Fruit fly (Drosophila melanogaster): ENCODE data around the gene PIG-Wa.

PIG-Wa gene

dm6 chr2L:2415109-2415508 lies 32.1 kb downstream of the PIG-Wa start, which contains the start of gene CG18641 (continued):
- 0 out of 2 replicates have a peak, but pooled peaks have one; percentile 16 for TF ChIP-seq unc-4 (GFP tag; IDR thresholded peaks at IDR 0.05; ENCODE audit: partially characterized antibody)
- no peak for TF ChIP-seq CTCF (GFP tag; optimal IDR thresholded peaks at IDR 0.05)

dm6 chr2L:2416620-2417019 lies 33.6 kb downstream of the PIG-Wa start, which contains the start of gene CG31948:
CG31948 (minus strand) TSS chr2L:2416720.
- no peak for TF ChIP-seq nmo (GFP tag; optimal IDR thresholded peaks at IDR 0.05)
- no peak for TF ChIP-seq CG32772 (GFP tag; IDR thresholded peaks at IDR 0.05)
- no peak for TF ChIP-seq CG2120 (GFP tag; optimal IDR thresholded peaks at IDR 0.05)

- TF ChIP-seq dpn (GFP tag; optimal IDR thresholded peaks at IDR 0.05), result no peak
Measured at dm6 chr2L:2417865-2418264, 34.9 kb downstream of the PIG-Wa start, which contains the start of gene CG34448. CG34448 (minus strand) TSS chr2L:2417965.

- TF ChIP-seq CG2712 (tag; optimal IDR thresholded peaks at IDR 0.05) (no peak), Blimp-1 (GFP tag; optimal IDR thresholded peaks at IDR 0.05) (peak; percentile 8), stwl (tag; optimal IDR thresholded peaks at IDR 0.05) (no peak), Kr (GFP tag; optimal IDR thresholded peaks at IDR 0.05) (no peak), CG8359 (GFP tag; optimal IDR thresholded peaks at IDR 0.05; ENCODE audit: borderline replicate concordance) (no peak)
Measured at dm6 chr2L:2419913-2420312, 36.9 kb downstream of the PIG-Wa start, which contains the start of gene CG34447. CG34447 (minus strand) TSS chr2L:2420013.

dm6 chr2L:2420490-2420889 lies 37.5 kb downstream of the PIG-Wa start, which contains the start of gene CG9886:
CG9886 (plus strand) TSS chr2L:2420830.
- TF ChIP-seq Rfx (GFP tag; IDR thresholded peaks at IDR 0.05) (peak; percentile 61), nmo (GFP tag; optimal IDR thresholded peaks at IDR 0.05) (peak; percentile 84), CG11247 (GFP tag; IDR thresholded peaks at IDR 0.05) (0 out of 2 replicates have a peak, but pooled peaks have one; percentile 15), tio (GFP tag; optimal IDR thresholded peaks at IDR 0.05) (peak; percentile 21), pfk (GFP tag; optimal IDR thresholded peaks at IDR 0.05) (no peak), CG32532 (GFP tag; IDR thresholded peaks at IDR 0.05) (peak; percentile 70), Spps (tag; optimal IDR thresholded peaks at IDR 0.05) (peak; percentile 39), CG17361 (GFP tag; IDR thresholded peaks at IDR 0.05) (peak; percentile 82), NK7.1 (GFP tag; optimal IDR thresholded peaks at IDR 0.05) (no peak), Nf-YB (GFP tag; optimal IDR thresholded peaks at IDR 0.05) (peak; percentile 49), NC2α (GFP tag; optimal IDR thresholded peaks at IDR 0.05) (peak; percentile 3), prd (optimal IDR thresholded peaks at IDR 0.05) (no peak), prd (GFP tag; IDR thresholded peaks at IDR 0.05) (peak; percentile 69), peb (GFP tag; IDR thresholded peaks at IDR 0.05) (no peak), Optix (GFP tag; IDR thresholded peaks at IDR 0.05) (no peak), eve (GFP tag; optimal IDR thresholded peaks at IDR 0.05) (no peak), CG33213 (GFP tag; optimal IDR thresholded peaks at IDR 0.05) (no peak), CG2875 (GFP tag; optimal IDR thresholded peaks at IDR 0.05) (peak; percentile 42), Dad (GFP tag; optimal IDR thresholded peaks at IDR 0.05) (no peak), gfzf (GFP tag; optimal IDR thresholded peaks at IDR 0.05) (peak; percentile 60), Sry-β (GFP tag; optimal IDR thresholded peaks at IDR 0.05) (no peak), CG9727 (GFP tag; optimal IDR thresholded peaks at IDR 0.05) (peak; percentile 66), CG11696 (GFP tag; IDR thresholded peaks at IDR 0.05) (peak; percentile 24; the same call in 1 of the 2 replicates), CG31365 (tag; optimal IDR thresholded peaks at IDR 0.05) (no peak), HLHmδ (GFP tag; optimal IDR thresholded peaks at IDR 0.05) (no peak), lmd (GFP tag; IDR thresholded peaks at IDR 0.05) (peak; percentile 32; the same call in 1 of the 2 replicates), CG1233 (GFP tag; optimal IDR thresholded peaks at IDR 0.05) (peak; percentile 27), D (optimal IDR thresholded peaks at IDR 0.05) (no peak), D (GFP tag; optimal IDR thresholded peaks at IDR 0.05) (peak; percentile 14), Bteb2 (GFP tag; optimal IDR thresholded peaks at IDR 0.05) (peak; percentile 34), CG18619 (GFP tag; optimal IDR thresholded peaks at IDR 0.05) (peak; percentile 34), CG8944 (GFP tag; optimal IDR thresholded peaks at IDR 0.05) (no peak), chif (GFP tag; optimal IDR thresholded peaks at IDR 0.05) (peak in 1 of 2 experiments; percentile 38), inv (GFP tag; IDR thresholded peaks at IDR 0.05; ENCODE audit: partially characterized antibody) (no peak)
